Worm (Caenorhabditis elegans): ENCODE results near the gene ddo-1.

ddo-1 gene

ce11 chrV:17724704-17725103 is 52.3 kb downstream of the ddo-1 start, which contains the start of gene fat-5:
Gene fat-5, plus strand, starts transcription at chrV:17725004.
- TF ChIP-seq ham-2 (GFP tag; optimal IDR thresholded peaks at IDR 0.05) (no peak), zip-8 (tag; optimal IDR thresholded peaks at IDR 0.05) (no peak), bed-3 (GFP tag; optimal IDR thresholded peaks at IDR 0.05) (no peak), lin-32 (GFP tag; optimal IDR thresholded peaks at IDR 0.05) (no peak), unc-62 (GFP tag; optimal IDR thresholded peaks at IDR 0.05) (no peak), ceh-83 (GFP tag; optimal IDR thresholded peaks at IDR 0.05) (no peak), cnd-1 (tag; optimal IDR thresholded peaks at IDR 0.05) (no peak), unc-39 (tag; optimal IDR thresholded peaks at IDR 0.05) (no peak), snpc-4 (tag; optimal IDR thresholded peaks at IDR 0.05) (no peak), mab-5 (tag; optimal IDR thresholded peaks at IDR 0.05) (no peak), mep-1 (tag; optimal IDR thresholded peaks at IDR 0.05) (no peak), nhr-2 (tag; optimal IDR thresholded peaks at IDR 0.05) (no peak), mls-2 (tag; optimal IDR thresholded peaks at IDR 0.05) (no peak), ceh-43 (GFP tag; optimal IDR thresholded peaks at IDR 0.05) (no peak), lsy-2 (tag; optimal IDR thresholded peaks at IDR 0.05) (no peak), drap-1 (GFP tag; optimal IDR thresholded peaks at IDR 0.05) (no peak), flh-1 (GFP tag; optimal IDR thresholded peaks at IDR 0.05) (no peak)

Measured in whole organism, mixed stage, embryonic.